Worm (Caenorhabditis elegans) whole organism, L2 larva: ENCODE results near the gene B0393.9.

Experiments
- C34F6.9 ChIP-seq: fragments of 150-350 bp; optimal IDR thresholded peaks from 2 replicates; lab custom pipeline; 2014; ENCODE audit warnings: missing biosample characterization, missing genetic modification characterization
- F13H6.1 ChIP-seq: sonication (generic microtip); optimal IDR thresholded peaks from 2 replicates; lab custom pipeline; 2016; ENCODE audit warnings: missing genetic modification characterization, missing compliant biosample characterization
- Y55F3AM.14 ChIP-seq: fragments of 200-800 bp; sonication (Bioruptor generic); optimal IDR thresholded peaks from 2 replicates; lab custom pipeline; 2018; ENCODE audit warnings: mild to moderate bottlenecking, missing genetic modification characterization, missing compliant biosample characterization
- ZK546.5 ChIP-seq: sonication (generic microtip); optimal IDR thresholded peaks from 2 replicates; lab custom pipeline; 2017; ENCODE audit warnings: missing biosample characterization, missing genetic modification characterization
- aly-2 ChIP-seq: fragments of 150-350 bp; optimal IDR thresholded peaks from 2 replicates; lab custom pipeline; 2014; ENCODE audit warnings: missing biosample characterization, missing genetic modification characterization
- blmp-1 ChIP-seq: sonication (generic microtip); optimal IDR thresholded peaks from 2 replicates; lab custom pipeline; 2017; ENCODE audit warnings: missing genetic modification characterization, mild to moderate bottlenecking, missing compliant biosample characterization, antibody characterized with exemption, moderate library complexity; ENCODE audit not compliant: insufficient read depth
- ceh-82 ChIP-seq: fragments of 150-350 bp; optimal IDR thresholded peaks from 2 replicates; lab custom pipeline; 2014; ENCODE audit warnings: missing biosample characterization, missing genetic modification characterization
- crh-2 ChIP-seq: sonication (generic microtip); optimal IDR thresholded peaks from 2 replicates; lab custom pipeline; 2017; ENCODE audit warnings: missing biosample characterization, missing genetic modification characterization
- elt-1 ChIP-seq: fragments of 150-350 bp; optimal IDR thresholded peaks from 2 replicates; lab custom pipeline; 2014; ENCODE audit warnings: missing biosample characterization, missing genetic modification characterization
- elt-3 ChIP-seq: sonication (generic microtip); optimal IDR thresholded peaks from 2 replicates; lab custom pipeline; 2017; ENCODE audit warnings: missing biosample characterization, missing genetic modification characterization
- fos-1 ChIP-seq: fragments of 150-350 bp; optimal IDR thresholded peaks from 2 replicates; lab custom pipeline; 2014; ENCODE audit warnings: missing biosample characterization, missing genetic modification characterization
- gmeb-1 ChIP-seq: fragments of 150-350 bp; optimal IDR thresholded peaks from 2 replicates; lab custom pipeline; 2014; ENCODE audit warnings: missing biosample characterization, missing genetic modification characterization
- lin-11 ChIP-seq: fragments of 150-350 bp; sonication (generic microtip); optimal IDR thresholded peaks from 2 replicates; lab custom pipeline; 2014; ENCODE audit warnings: missing biosample characterization, missing genetic modification characterization, inconsistent platforms, mixed read lengths
- lin-13 ChIP-seq: fragments of 150-350 bp; optimal IDR thresholded peaks from 2 replicates; lab custom pipeline; 2014; ENCODE audit warnings: missing biosample characterization, missing genetic modification reagents, missing genetic modification characterization
- mab-5 ChIP-seq: fragments of 150-350 bp; optimal IDR thresholded peaks from 2 replicates; lab custom pipeline; 2014; ENCODE audit warnings: missing biosample characterization, missing genetic modification characterization
- mbf-1 ChIP-seq: sonication (generic microtip); optimal IDR thresholded peaks from 2 replicates; lab custom pipeline; 2017; ENCODE audit warnings: missing biosample characterization, missing genetic modification characterization
- mdl-1 ChIP-seq, 2 experiments: fragments of 150-350 bp in 1 of 2; sonication (generic microtip) in 1 of 2; optimal IDR thresholded peaks; 2 replicates each; lab custom pipeline; 2017; ENCODE audit warnings: missing biosample characterization in 2 of 2, missing genetic modification characterization in 2 of 2
- nhr-10 ChIP-seq: sonication (generic microtip); optimal IDR thresholded peaks from 2 replicates; lab custom pipeline; 2017; ENCODE audit warnings: missing biosample characterization, missing genetic modification characterization
- nhr-11 ChIP-seq: fragments of 150-350 bp; optimal IDR thresholded peaks from 2 replicates; lab custom pipeline; 2014; ENCODE audit warnings: missing biosample characterization, missing genetic modification characterization
- nhr-12 ChIP-seq: fragments of 150-350 bp; optimal IDR thresholded peaks from 2 replicates; lab custom pipeline; 2014; ENCODE audit warnings: missing biosample characterization, missing genetic modification characterization
- nhr-21 ChIP-seq: fragments of 150-350 bp; optimal IDR thresholded peaks from 2 replicates; lab custom pipeline; 2014; ENCODE audit warnings: missing biosample characterization, missing genetic modification characterization
- nhr-23 ChIP-seq: fragments of 150-350 bp; optimal IDR thresholded peaks from 2 replicates; lab custom pipeline; 2014; ENCODE audit warnings: missing biosample characterization, missing genetic modification reagents, missing genetic modification characterization
- nhr-237 ChIP-seq: fragments of 150-350 bp; optimal IDR thresholded peaks from 2 replicates; lab custom pipeline; 2014; ENCODE audit warnings: missing biosample characterization, missing genetic modification characterization
- nhr-25 ChIP-seq: fragments of 150-350 bp; sonication (generic microtip); optimal IDR thresholded peaks from 3 replicates; lab custom pipeline; 2014; ENCODE audit warnings: missing biosample characterization, missing genetic modification characterization
- nhr-6 ChIP-seq: fragments of 150-350 bp; optimal IDR thresholded peaks from 2 replicates; lab custom pipeline; 2014; ENCODE audit warnings: missing biosample characterization, missing genetic modification characterization
- nhr-77 ChIP-seq: fragments of 150-350 bp; optimal IDR thresholded peaks from 2 replicates; lab custom pipeline; 2014; ENCODE audit warnings: missing biosample characterization, missing genetic modification characterization
- peb-1 ChIP-seq: fragments of 150-350 bp; optimal IDR thresholded peaks from 2 replicates; lab custom pipeline; 2014; ENCODE audit warnings: missing biosample characterization, missing genetic modification characterization
- sem-4 ChIP-seq: fragments of 150-350 bp; optimal IDR thresholded peaks from 2 replicates; lab custom pipeline; 2014; ENCODE audit warnings: missing biosample characterization, missing genetic modification reagents, missing genetic modification characterization
- skn-1 ChIP-seq: sonication (generic microtip); optimal IDR thresholded peaks from 2 replicates; lab custom pipeline; 2017; ENCODE audit warnings: missing biosample characterization, missing genetic modification characterization
- sma-9 ChIP-seq, 2 experiments: fragments of 150-350 bp in 1 of 2; sonication (generic microtip) in 1 of 2; optimal IDR thresholded peaks; 2 replicates each; lab custom pipeline; 2014 to 2016; ENCODE audit warnings: missing genetic modification characterization in 2 of 2, mild to moderate bottlenecking in 1 of 2, missing biosample characterization in 1 of 2, missing compliant biosample characterization in 1 of 2, missing genetic modification reagents in 1 of 2, moderate library complexity in 1 of 2
- snpc-4 ChIP-seq: fragments of 150-350 bp; optimal IDR thresholded peaks from 2 replicates; lab custom pipeline; 2014; ENCODE audit warnings: missing biosample characterization, missing genetic modification characterization
- zag-1 ChIP-seq: fragments of 150-350 bp; optimal IDR thresholded peaks from 2 replicates; lab custom pipeline; 2014; ENCODE audit warnings: missing biosample characterization, missing genetic modification characterization
- ztf-1 ChIP-seq: fragments of 200-800 bp; sonication (Bioruptor generic); conservative IDR thresholded peaks from 2 replicates; pipeline ENCODE4 v1.3.6; 2022; ENCODE audit warnings: missing genetic modification characterization, missing compliant biosample characterization
- ztf-11 ChIP-seq: sonication (generic microtip); optimal IDR thresholded peaks from 2 replicates; lab custom pipeline; 2017; ENCODE audit warnings: missing biosample characterization, missing genetic modification characterization

The B0393.9 gene

ce11 chrIII:4819843-4820242, 39.9 kb upstream of the B0393.9 start, which contains the start of gene F26A1.7:
Gene F26A1.7 (minus strand): TSS chrIII:4819943.
- TF ChIP-seq ZK546.5 (tag; lab: Kevin White, UChicago) (no peak), nhr-11 (tag; lab: Kevin White, UChicago) (no peak), nhr-6 (tag; lab: Kevin White, UChicago) (no peak), sem-4 (tag; lab: Kevin White, UChicago) (no peak), crh-2 (tag; lab: Kevin White, UChicago) (no peak), aly-2 (no peak), ztf-11 (no peak), nhr-25 (no peak), mab-5 (tag; lab: Kevin White, UChicago) (no peak), mbf-1 (tag; lab: Kevin White, UChicago) (no peak), ztf-1 (GFP tag; lab: Robert Waterston, UW) (no peak), mdl-1 (tag; optimal IDR thresholded peaks at IDR 0.05; lab: Kevin White, UChicago) (no peak)

- TF ChIP-seq snpc-4 (no peak), fos-1 (tag; lab: Kevin White, UChicago) (no peak), Y55F3AM.14 (GFP tag; lab: Kevin White, UChicago) (no peak), C34F6.9 (tag; lab: Kevin White, UChicago) (no peak), mdl-1 (tag; optimal IDR thresholded peaks at IDR 0.05; lab: Kevin White, UChicago) (no peak), elt-3 (tag; lab: Kevin White, UChicago) (no peak), nhr-21 (tag; lab: Kevin White, UChicago) (no peak), elt-1 (tag; lab: Kevin White, UChicago) (no peak), ZK546.5 (tag; lab: Kevin White, UChicago) (no peak), blmp-1 (tag; lab: Kevin White, UChicago) (no peak), lin-13 (GFP tag; lab: Kevin White, UChicago) (no peak), sem-4 (tag; lab: Kevin White, UChicago) (no peak), nhr-12 (tag; lab: Kevin White, UChicago) (no peak)
These were observed 37.3 kb upstream of the B0393.9 start, which contains the start of gene F26A1.4 for ce11 chrIII:4817240-4817639. Gene F26A1.4 (plus strand): TSS chrIII:4817540.

- TF ChIP-seq mab-5 (tag; lab: Kevin White, UChicago) (no peak), elt-3 (tag; lab: Kevin White, UChicago) (no peak), nhr-6 (tag; lab: Kevin White, UChicago) (no peak), sem-4 (tag; lab: Kevin White, UChicago) (no peak), zag-1 (tag; lab: Kevin White, UChicago) (no peak), gmeb-1 (tag; lab: Kevin White, UChicago) (no peak), nhr-237 (tag; lab: Kevin White, UChicago) (no peak), nhr-12 (tag; lab: Kevin White, UChicago) (no peak), nhr-77 (no peak), lin-11 (tag; lab: Kevin White, UChicago) (no peak), nhr-21 (tag; lab: Kevin White, UChicago) (no peak)
These were observed 34.8 kb upstream of the B0393.9 start, which contains the start of gene arl-6 for ce11 chrIII:4814730-4815129. Gene arl-6 (minus strand): TSS chrIII:4814830.

- TF ChIP-seq aly-2, result no peak
- no peak for TF ChIP-seq nhr-10 (tag; lab: Kevin White, UChicago)
- TF ChIP-seq zag-1 (tag; lab: Kevin White, UChicago), result no peak
- no peak for TF ChIP-seq nhr-237 (tag; lab: Kevin White, UChicago)
- TF ChIP-seq nhr-6 (tag; lab: Kevin White, UChicago), result no peak
- no peak for TF ChIP-seq Y55F3AM.14 (GFP tag; lab: Kevin White, UChicago)
- no peak for TF ChIP-seq mab-5 (tag; lab: Kevin White, UChicago)
- TF ChIP-seq skn-1 (tag; lab: Kevin White, UChicago), result no peak
- TF ChIP-seq nhr-23 (tag; lab: Kevin White, UChicago), result no peak
- TF ChIP-seq mbf-1 (tag; lab: Kevin White, UChicago), result no peak
- no peak for TF ChIP-seq peb-1 (tag; lab: Kevin White, UChicago)
- no peak for TF ChIP-seq C34F6.9 (tag; lab: Kevin White, UChicago)
- TF ChIP-seq lin-13 (GFP tag; lab: Kevin White, UChicago), result no peak
- no peak for TF ChIP-seq F13H6.1 (tag; lab: Kevin White, UChicago)
- no peak for TF ChIP-seq sem-4 (tag; lab: Kevin White, UChicago)
- no peak for TF ChIP-seq ztf-1 (GFP tag; lab: Robert Waterston, UW)
- no peak for TF ChIP-seq nhr-21 (tag; lab: Kevin White, UChicago)
- no peak for TF ChIP-seq ceh-82 (tag; lab: Kevin White, UChicago)
- no peak for TF ChIP-seq sma-9 (GFP tag; optimal IDR thresholded peaks at IDR 0.05; lab: Kevin White, UChicago)
- no peak for TF ChIP-seq sma-9 (tag; optimal IDR thresholded peaks at IDR 0.05; lab: Kevin White, UChicago)
These were observed 31.2 kb upstream of the B0393.9 start, which contains the start of gene C38D4.7 for ce11 chrIII:4811195-4811594. Gene C38D4.7 (minus strand): TSS chrIII:4811295.
